Fruit fly (Drosophila melanogaster) S2 (cell line): Measurements from ENCODE around the gene Sgs5bis.

Experiments used
- CG8478 ChIP-seq: fragments of >200 bp; optimal IDR thresholded peaks from 2 replicates; lab custom pipeline; 2018
- CTCF ChIP-seq, 2 experiments: fragments of >200 bp; optimal IDR thresholded peaks; 2 replicates each; lab custom pipeline; 2018

Sgs5bis gene

dm6 chr3R:17617121-17617975 lies 23.2 kb downstream of the Sgs5bis start:
- TF ChIP-seq CTCF (optimal IDR thresholded peaks at IDR 0.05; lab: Kevin White, UChicago), result peak; percentile 95
- TF ChIP-seq CG8478 (lab: Kevin White, UChicago), result no peak

dm6 chr3R:17617976-17618308 lies 23.8 kb downstream of the Sgs5bis start:
- TF ChIP-seq CTCF (optimal IDR thresholded peaks at IDR 0.05; lab: Kevin White, UChicago) (no peak), CG8478 (lab: Kevin White, UChicago) (no peak)

DNA sequence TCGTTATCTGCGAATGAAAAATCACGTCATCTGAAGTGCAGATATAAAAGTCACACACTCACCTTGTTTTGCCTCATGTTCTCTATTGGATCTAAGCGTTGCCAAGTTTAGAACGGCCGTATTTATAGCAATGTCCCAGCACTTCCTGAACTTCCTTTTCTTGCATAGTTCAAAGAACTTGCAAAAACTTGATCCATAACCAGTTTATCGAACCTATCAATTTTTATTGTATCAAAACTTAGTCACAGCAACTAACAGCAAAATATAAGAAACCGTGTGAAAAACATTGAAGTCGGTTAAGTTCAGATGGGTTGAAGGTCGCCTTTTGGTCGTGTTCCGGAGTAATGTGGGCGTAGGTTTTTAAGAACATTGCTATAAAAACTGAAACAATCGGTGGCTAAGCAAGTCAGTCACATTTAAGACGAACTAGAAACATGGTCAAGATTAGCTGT lies 24.5 kb downstream of the Sgs5bis start, which contains the start of the genes CG14324 and CG14326:
Gene CG14324 (minus strand): TSS at position 101 of the 452 bp plus-strand sequence.
Gene CG14326 (plus strand): TSS at position 402 of the 452 bp plus-strand sequence.
- no peak for TF ChIP-seq CG8478 (lab: Kevin White, UChicago)
- no peak for TF ChIP-seq CTCF (optimal IDR thresholded peaks at IDR 0.05; lab: Kevin White, UChicago)

- TF ChIP-seq CTCF (optimal IDR thresholded peaks at IDR 0.05; lab: Kevin White, UChicago), result no peak
- TF ChIP-seq CG8478 (lab: Kevin White, UChicago), result no peak
These were observed 25.6 kb downstream of the Sgs5bis start for dm6 chr3R:17619726-17620282.

- TF ChIP-seq CTCF (optimal IDR thresholded peaks at IDR 0.05; lab: Kevin White, UChicago), result no peak
- no peak for TF ChIP-seq CG8478 (lab: Kevin White, UChicago)
These were observed 28.0 kb downstream of the Sgs5bis start, which contains the start of gene CG14323 for dm6 chr3R:17622062-17622766. Gene CG14323, minus strand, starts transcription at chr3R:17622112.

dm6 chr3R:17624549-17624948 lies 30.4 kb downstream of the Sgs5bis start:
- TF ChIP-seq CTCF (optimal IDR thresholded peaks at IDR 0.05; lab: Kevin White, UChicago), result no peak
- no peak for TF ChIP-seq CG8478 (lab: Kevin White, UChicago)

DNA sequence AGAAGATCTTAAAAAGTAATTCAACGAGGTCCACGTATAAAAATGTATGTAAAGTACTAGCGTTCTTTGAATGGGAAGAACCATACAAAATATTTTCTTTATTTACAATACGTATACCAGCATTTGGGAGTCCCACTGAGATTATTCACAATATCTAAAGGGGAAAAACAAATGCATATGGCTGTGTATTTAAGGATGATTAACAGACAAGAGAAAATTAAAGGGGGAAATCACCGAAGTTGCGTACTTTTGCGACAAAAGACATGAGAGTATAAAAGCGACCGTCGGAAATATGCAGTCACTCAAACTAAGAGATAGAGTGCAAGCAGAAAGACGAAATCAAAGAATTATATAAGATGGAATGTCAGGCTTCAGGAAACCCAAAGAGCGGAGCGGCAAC lies 30.8 kb downstream of the Sgs5bis start, which contains the start of gene AttD:
Gene AttD (plus strand): TSS at position 301 of the 400 bp plus-strand sequence.
- TF ChIP-seq CTCF (optimal IDR thresholded peaks at IDR 0.05; lab: Kevin White, UChicago) (no peak), CG8478 (lab: Kevin White, UChicago) (no peak)

DNA sequence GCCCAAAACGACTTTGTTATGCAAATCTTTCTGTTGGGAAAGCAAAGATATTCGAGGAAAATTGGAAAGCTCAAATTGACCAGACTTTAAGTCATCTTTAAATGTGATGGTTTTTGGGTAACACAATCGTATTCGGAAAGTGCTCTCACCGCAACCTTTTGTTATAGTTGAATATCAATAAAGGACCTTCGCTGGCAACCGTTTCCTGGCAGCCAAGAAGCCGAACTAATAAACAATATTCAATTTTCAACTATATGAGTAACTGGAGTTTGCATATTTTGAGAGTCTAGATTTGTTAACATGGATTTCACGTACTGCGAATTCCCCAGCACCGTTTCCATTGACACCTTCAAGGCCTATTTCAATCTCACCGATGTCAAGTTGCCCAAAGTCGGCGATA lies 32.6 kb downstream of the Sgs5bis start, which contains the start of gene CG14325:
Gene CG14325 (plus strand): TSS at position 301 of the 400 bp plus-strand sequence.
- TF ChIP-seq CTCF (optimal IDR thresholded peaks at IDR 0.05; lab: Kevin White, UChicago) (no peak), CG8478 (lab: Kevin White, UChicago) (no peak)

DNA sequence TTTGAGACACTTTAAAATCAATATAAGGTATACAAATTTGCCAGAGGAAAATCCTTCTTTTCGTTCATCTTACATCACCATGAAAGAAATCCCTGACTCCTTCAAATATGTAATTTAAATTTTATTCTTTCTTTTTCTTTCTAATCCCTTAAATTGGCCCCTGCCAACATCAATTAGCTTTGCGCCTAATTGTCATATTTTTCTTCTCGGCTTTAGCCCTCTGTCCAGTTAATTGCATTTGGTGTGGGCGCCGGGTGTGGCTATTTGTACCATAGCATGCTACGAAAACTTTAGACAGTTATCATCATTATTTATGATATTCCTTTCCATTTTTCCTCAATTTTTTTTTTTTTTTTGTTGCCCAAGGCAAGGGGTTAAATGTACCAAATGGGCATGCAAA lies 36.2 kb downstream of the Sgs5bis start, which contains the start of gene CG43175:
Gene CG43175 (plus strand): TSS at position 301 of the 400 bp plus-strand sequence.
- no peak for TF ChIP-seq CTCF (optimal IDR thresholded peaks at IDR 0.05; lab: Kevin White, UChicago)
- TF ChIP-seq CG8478 (lab: Kevin White, UChicago), result no peak

DNA sequence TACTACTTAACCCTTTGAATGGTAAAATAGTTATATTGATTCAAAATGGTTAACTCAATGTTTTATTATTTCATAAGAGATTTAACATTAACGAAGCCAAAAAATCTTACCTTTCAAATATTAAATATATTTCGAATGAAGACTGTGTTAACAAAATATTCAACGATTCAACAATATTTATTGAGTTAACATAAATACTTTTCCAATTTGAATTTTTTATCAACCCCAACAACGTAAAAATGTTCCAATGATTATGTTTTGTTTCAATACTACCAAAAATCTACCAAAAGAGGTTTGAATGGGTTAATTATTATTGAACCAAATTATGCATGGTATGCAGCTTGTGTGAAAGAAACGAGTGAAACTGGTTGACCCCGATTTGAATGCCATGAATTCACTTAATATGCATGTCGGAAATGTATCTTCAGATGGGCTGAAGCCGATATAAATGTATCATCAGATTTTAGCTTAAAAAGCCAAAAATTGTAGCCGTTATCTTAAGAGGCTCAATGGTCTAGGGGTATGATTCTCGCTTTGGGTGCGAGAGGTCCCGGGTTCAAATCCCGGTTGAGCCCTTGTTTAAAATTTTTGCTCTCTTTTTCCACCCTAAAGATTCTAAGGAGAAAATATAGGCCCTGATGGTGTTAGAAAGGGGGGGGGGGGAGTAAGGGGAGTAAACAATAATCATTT lies 37.1 kb downstream of the Sgs5bis start:
- no peak for TF ChIP-seq CG8478 (lab: Kevin White, UChicago)
- no peak for TF ChIP-seq CTCF (optimal IDR thresholded peaks at IDR 0.05; lab: Kevin White, UChicago)

- no peak for TF ChIP-seq CG8478 (lab: Kevin White, UChicago)
These were observed 49.8 kb downstream of the Sgs5bis start for dm6 chr3R:17644019-17644418.
